Worm (Caenorhabditis elegans): ENCODE results near the gene F49C5.11.

DNA sequence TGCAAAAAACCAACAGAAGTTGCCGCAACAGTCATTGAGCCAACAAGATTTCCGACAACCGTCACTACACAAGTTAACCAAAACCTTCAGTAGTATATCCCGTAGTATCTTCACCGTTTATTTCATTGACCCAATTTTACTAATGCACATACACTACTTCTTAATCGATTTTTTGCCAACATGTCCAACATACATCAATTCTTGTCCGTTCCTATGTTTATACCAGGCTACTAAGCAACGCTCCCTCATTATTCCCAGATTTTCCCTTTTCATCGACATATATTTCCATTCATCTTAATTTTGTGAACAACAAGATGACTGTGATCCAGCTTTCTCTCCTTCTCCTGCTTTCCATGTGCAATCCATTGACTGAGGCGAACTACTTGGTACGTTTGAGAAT is 10.2 kb downstream of the F49C5.11 start, which contains the start of gene F49C5.7:
- TF ChIP-seq ceh-83 (GFP tag; optimal IDR thresholded peaks at IDR 0.05) (no peak), ztf-11 (tag; optimal IDR thresholded peaks at IDR 0.05) (no peak), blmp-1 (tag; optimal IDR thresholded peaks at IDR 0.05) (no peak), snpc-4 (tag; optimal IDR thresholded peaks at IDR 0.05) (no peak), elt-1 (tag; optimal IDR thresholded peaks at IDR 0.05; ENCODE audit: borderline replicate concordance, insufficient read depth) (no peak), drap-1 (GFP tag; optimal IDR thresholded peaks at IDR 0.05) (no peak), ces-1 (GFP tag; optimal IDR thresholded peaks at IDR 0.05) (no peak)
